Worm (Caenorhabditis elegans) whole organism, midembryonic: ENCODE data around the gene frm-7.

Source experiments
- cog-1 ChIP-seq: sonication (generic microtip); optimal IDR thresholded peaks from 2 replicates; lab custom pipeline; 2016; ENCODE audit warnings: missing genetic modification characterization, missing compliant biosample characterization
- flt-1 ChIP-seq: fragments of 200-800 bp; sonication (Bioruptor generic); IDR thresholded peaks from 2 replicates; pipeline ENCODE4 v1.3.6; 2022; ENCODE audit warnings: missing genetic modification characterization, missing compliant biosample characterization
- med-1 ChIP-seq: sonication (generic microtip); optimal IDR thresholded peaks from 2 replicates; lab custom pipeline; 2017; ENCODE audit warnings: missing genetic modification characterization, mild to moderate bottlenecking, missing compliant biosample characterization, antibody characterized with exemption, missing genetic modification reagents; ENCODE audit not compliant: insufficient read depth
- ref-1 ChIP-seq: fragments of 200-800 bp; sonication (Bioruptor generic); conservative IDR thresholded peaks from 2 replicates; pipeline ENCODE4 v1.3.6; 2022; ENCODE audit warnings: missing genetic modification reagents, missing genetic modification characterization, missing compliant biosample characterization
- ztf-29 ChIP-seq: fragments of 200-800 bp; sonication (Bioruptor generic); IDR thresholded peaks from 2 replicates; pipeline ENCODE4 v1.3.6; 2022; ENCODE audit warnings: missing genetic modification reagents, missing genetic modification characterization, missing compliant biosample characterization

- no peak for TF ChIP-seq ztf-29 (GFP tag; lab: Robert Waterston, UW)
- TF ChIP-seq med-1 (GFP tag; lab: Kevin White, UChicago) = no peak
- TF ChIP-seq cog-1 (tag; lab: Kevin White, UChicago) = no peak
- no peak for TF ChIP-seq ref-1 (GFP tag; lab: Robert Waterston, UW)
- TF ChIP-seq flt-1 = no peak
These were observed 3.0 kb upstream of the frm-7 start for ce11 chrV:12299244-12299766.
